Worm (Caenorhabditis elegans): Measurements from ENCODE around the gene oac-51.

- TF ChIP-seq F13H6.1 (tag; optimal IDR thresholded peaks at IDR 0.05) (no peak), blmp-1 (tag; optimal IDR thresholded peaks at IDR 0.05; ENCODE audit: insufficient read depth) (no peak), lin-39 (tag; optimal IDR thresholded peaks at IDR 0.05) (no peak), elt-1 (tag; optimal IDR thresholded peaks at IDR 0.05) (no peak), fos-1 (tag; optimal IDR thresholded peaks at IDR 0.05) (no peak), nhr-25 (tag; optimal IDR thresholded peaks at IDR 0.05) (no peak), zag-1 (tag; optimal IDR thresholded peaks at IDR 0.05) (no peak), ama-1 (optimal IDR thresholded peaks at IDR 0.05) (no peak), ZK546.5 (tag; optimal IDR thresholded peaks at IDR 0.05) (no peak), lin-13 (GFP tag; optimal IDR thresholded peaks at IDR 0.05) (no peak), ztf-11 (tag; optimal IDR thresholded peaks at IDR 0.05) (no peak), mdl-1 (tag; optimal IDR thresholded peaks at IDR 0.05) (no peak), unc-62 (GFP tag; optimal IDR thresholded peaks at IDR 0.05) (no peak), nhr-10 (tag; optimal IDR thresholded peaks at IDR 0.05) (no peak)
These were observed 47.3 kb upstream of the oac-51 start, which contains the start of gene F15E6.5 for ce11 chrIV:4289267-4289666.
